Fruit fly (Drosophila melanogaster): Measurements from ENCODE around the gene CG5376.
A peak's percentile ranks its signal among the peaks of the same experiment; 100 is the strongest.

- TF ChIP-seq CG13204 (GFP tag; optimal IDR thresholded peaks at IDR 0.05) (no peak), Pif1A (GFP tag; optimal IDR thresholded peaks at IDR 0.05) (no peak), CG12605 (GFP tag; IDR thresholded peaks at IDR 0.05) (no peak), CG32121 (GFP tag; IDR thresholded peaks at IDR 0.05) (no peak), rn (GFP tag; IDR thresholded peaks at IDR 0.05) (no peak), CG10348 (GFP tag; IDR thresholded peaks at IDR 0.05) (no peak), CG34367 (tag; optimal IDR thresholded peaks at IDR 0.05) (no peak), D1 (tag; optimal IDR thresholded peaks at IDR 0.05) (no peak), CG8159 (tag; optimal IDR thresholded peaks at IDR 0.05) (no peak), CG8301 (tag; optimal IDR thresholded peaks at IDR 0.05) (no peak), gl (tag; optimal IDR thresholded peaks at IDR 0.05) (no peak), EcR (GFP tag; optimal IDR thresholded peaks at IDR 0.05) (peak; percentile 82), CG4496 (GFP tag; IDR thresholded peaks at IDR 0.05) (no peak)
Observed at dm6 chr3R:22533973-22534931, 45.5 kb upstream of the CG5376 start.

Data from whole organism, pupa.